Fruit fly (Drosophila melanogaster): ENCODE data around the gene Pcyt1.
A peak's percentile ranks its signal among the peaks of the same experiment; 100 is the strongest.

Pcyt1 gene

DNA sequence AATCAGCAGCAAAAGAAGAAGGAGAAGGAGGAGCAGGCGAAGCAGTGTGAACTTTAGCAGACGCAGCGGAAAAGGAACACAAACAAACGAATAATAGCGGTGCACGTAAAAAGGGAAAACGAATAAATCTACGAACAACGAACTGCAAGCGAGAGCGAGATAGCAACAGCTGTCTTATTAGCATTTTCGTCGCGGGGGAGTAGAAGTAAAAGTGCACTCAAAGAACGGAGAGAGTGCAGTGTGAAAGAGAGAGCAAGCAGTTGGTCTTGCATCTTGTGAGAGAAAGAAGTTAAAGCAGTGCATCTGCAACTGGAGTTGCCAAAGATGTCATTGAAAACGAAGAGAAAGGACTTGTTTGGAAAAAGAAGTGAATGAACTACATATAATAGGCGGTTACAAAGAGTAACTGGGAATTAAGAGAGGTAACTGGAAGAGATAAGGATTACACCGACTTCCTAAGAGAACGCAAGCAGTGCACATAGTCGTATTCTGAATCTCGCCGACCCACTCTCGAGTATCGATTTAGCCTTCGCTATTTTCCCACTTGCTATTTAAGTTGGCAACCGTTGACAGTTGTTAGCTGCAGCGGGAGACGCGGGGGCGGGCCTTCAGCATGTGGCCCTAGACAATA is 47.0 kb downstream of the Pcyt1 start:
- TF ChIP-seq CG17801 (GFP tag; optimal IDR thresholded peaks at IDR 0.05; ENCODE audit: partially characterized antibody) = peak; percentile 40

DNA sequence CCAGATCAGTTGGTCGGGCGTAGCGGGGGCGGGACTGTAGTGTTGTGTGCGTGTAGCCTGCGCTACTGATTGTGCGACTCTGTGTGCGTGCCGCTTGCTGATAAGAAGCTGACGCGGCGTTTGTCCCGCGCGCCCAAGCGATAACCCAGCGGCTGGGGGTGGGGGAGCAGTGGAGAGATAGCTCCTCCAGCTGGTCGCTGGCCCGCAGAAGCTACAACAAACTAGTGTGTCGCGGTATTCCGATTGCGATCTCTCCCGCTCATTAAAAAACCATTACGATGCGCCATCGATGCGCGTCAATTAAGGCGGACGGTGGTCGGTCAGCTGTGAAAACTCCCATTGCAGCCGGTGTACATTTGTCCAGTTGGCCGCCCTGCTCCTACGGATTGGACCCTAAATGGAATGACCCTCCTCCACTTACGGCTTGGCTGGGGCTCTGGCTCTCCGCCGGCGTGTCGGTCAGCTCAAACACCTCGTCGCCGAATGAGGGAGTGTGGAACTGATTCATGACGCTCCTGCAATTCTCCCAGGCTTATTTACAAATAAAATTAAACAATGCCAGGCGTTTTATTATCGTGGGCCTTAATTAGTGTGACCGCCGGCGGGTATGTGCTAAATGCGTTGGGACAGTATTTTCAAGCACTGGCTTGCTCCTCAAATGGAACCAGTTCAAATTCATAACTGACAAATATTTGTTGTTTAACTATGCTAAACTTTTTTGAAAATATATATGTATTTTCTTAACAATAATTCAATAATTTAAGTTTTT is 56.4 kb downstream of the Pcyt1 start, which contains the start of gene CG12104:
TSS of gene CG12104 (minus strand) at position 611 of the 769 bp plus-strand sequence.
- no peak for TF ChIP-seq CG17801 (GFP tag; optimal IDR thresholded peaks at IDR 0.05; ENCODE audit: partially characterized antibody)

- TF ChIP-seq CG17801 (GFP tag; optimal IDR thresholded peaks at IDR 0.05; ENCODE audit: partially characterized antibody) = no peak
Measured at dm6 chr3L:1602833-1603128, 56.9 kb downstream of the Pcyt1 start, which contains the start of the genes CG18170 and CG33791. CG18170 (plus strand) TSS chr3L:1602954. CG33791 (plus strand) TSS chr3L:1602954.

Data from ovary, adult (tissue).